Fruit fly (Drosophila melanogaster): ENCODE measurements around the gene CG3847.
"Not testable (repeated sequence)": the region's sequence is repeated elsewhere in the genome, so short reads cannot be mapped to it uniquely, and the experiment has no call there.

Gene CG3847

DNA sequence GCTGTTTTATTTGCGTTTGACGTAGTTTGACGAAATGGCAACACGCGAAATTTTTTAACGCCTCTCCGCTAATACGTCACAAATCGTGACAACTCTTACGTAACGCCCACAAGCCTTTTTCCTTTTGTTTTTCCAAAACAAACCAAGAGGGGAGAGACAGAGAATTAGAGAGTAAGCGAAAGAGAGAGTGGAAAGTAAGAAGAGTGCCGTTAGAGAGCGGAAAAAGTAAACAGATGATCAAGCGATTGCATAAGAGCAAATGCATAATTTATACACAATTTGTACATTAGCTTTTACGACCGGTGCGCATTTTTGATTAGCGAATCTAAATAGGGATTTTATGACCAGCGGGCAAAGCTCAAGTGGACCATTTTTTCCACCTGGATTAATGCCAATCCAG lies 7.3 kb downstream of the CG3847 start:
- TF ChIP-seq CTCF (optimal IDR thresholded peaks at IDR 0.05): no peak
- TF ChIP-seq CG8478 (optimal IDR thresholded peaks at IDR 0.05): no peak

- TF ChIP-seq CTCF (optimal IDR thresholded peaks at IDR 0.05): no peak
- no peak for TF ChIP-seq CG8478 (optimal IDR thresholded peaks at IDR 0.05)
Observed at dm6 chrX:6355090-6355679, 8.3 kb downstream of the CG3847 start.

dm6 chrX:6356748-6357397 lies 10.0 kb downstream of the CG3847 start:
- TF ChIP-seq CG8478 (optimal IDR thresholded peaks at IDR 0.05) (no peak), CTCF (optimal IDR thresholded peaks at IDR 0.05) (no peak)

DNA sequence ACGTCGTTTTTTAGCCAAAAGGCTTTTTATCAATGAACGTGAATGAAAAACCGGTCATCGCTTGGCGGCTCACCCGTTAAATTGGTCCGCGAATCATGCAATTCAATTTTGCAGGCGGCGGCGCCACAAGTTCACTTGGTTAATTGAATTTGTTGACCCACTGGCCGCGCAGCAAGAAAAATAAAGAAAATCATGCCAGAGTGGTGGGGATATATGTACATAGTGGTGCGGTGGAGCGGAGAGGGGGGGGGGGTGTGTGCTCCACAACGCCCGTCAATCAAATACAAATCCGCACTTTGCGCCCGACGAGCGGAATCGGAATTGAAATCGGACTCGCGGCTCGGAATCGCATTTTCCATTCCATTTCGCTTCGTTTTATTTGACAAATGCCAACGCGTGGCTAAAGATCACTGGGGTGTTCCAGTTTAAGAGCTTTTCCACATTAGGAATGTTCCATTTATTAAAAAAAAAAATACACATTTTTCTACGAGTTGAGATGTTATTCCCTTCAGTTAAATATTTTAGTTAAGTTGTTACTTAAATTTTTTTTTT lies 10.6 kb downstream of the CG3847 start:
- TF ChIP-seq CG8478 (optimal IDR thresholded peaks at IDR 0.05) (no peak), CTCF (optimal IDR thresholded peaks at IDR 0.05) (no peak)

- TF ChIP-seq CTCF (optimal IDR thresholded peaks at IDR 0.05): no peak
- no peak for TF ChIP-seq CG8478 (optimal IDR thresholded peaks at IDR 0.05)
Observed at dm6 chrX:6358198-6358597, 11.3 kb downstream of the CG3847 start.

DNA sequence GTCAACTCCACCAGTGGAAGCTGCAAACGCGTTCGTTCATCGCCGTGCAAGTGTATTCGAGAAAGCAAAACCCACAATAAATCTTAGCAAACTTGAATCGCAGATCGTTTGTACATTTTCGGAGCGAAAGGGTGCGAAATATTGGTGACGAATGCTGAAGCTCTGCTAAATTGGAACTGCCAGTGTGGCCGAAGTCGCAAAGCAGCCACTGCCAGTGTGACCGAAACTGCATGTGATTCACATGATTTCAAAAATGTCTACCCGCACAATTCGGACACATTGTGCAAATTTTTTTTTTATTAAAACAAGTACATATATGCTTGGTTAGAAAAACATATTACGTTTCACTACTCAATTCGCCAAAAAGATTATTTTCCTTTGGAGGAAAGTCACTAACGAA lies 14.3 kb downstream of the CG3847 start:
- TF ChIP-seq CG8478 (optimal IDR thresholded peaks at IDR 0.05): no peak
- TF ChIP-seq CTCF (optimal IDR thresholded peaks at IDR 0.05): no peak

- TF ChIP-seq CTCF (optimal IDR thresholded peaks at IDR 0.05) (no peak), CG8478 (optimal IDR thresholded peaks at IDR 0.05) (no peak)
Observed at dm6 chrX:6365632-6366356, 18.9 kb downstream of the CG3847 start, which contains the start of the genes swa and Marf. Gene swa (minus strand): TSS chrX:6365708. Gene Marf (plus strand): TSS chrX:6365949.

- no peak for TF ChIP-seq CTCF (optimal IDR thresholded peaks at IDR 0.05)
- TF ChIP-seq CG8478 (optimal IDR thresholded peaks at IDR 0.05): no peak
Observed at dm6 chrX:6366357-6366691, 19.4 kb downstream of the CG3847 start.

DNA sequence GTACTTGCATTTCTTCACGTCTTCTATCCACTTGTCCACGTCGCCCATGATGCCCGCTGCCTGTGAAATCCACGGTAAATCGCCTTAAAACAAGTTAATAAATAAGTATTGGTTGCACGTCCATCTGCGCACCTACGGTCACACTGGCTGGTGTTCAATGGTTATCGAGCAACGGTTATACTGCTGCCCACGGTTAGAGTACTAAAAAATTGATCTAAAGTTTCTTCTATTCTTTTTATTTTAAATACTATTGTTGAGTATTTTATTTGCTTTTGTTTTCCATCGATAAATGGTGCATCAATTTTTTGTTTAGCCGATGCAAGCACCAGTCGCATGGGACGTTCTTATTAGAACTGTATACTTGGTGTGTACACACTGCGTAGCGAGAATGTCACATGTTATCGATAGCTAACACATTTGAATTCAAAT lies 25.9 kb downstream of the CG3847 start, which contains the start of gene PpV:
PpV (minus strand) TSS at position 147 of the 429 bp plus-strand sequence.
- no peak for TF ChIP-seq CG8478 (optimal IDR thresholded peaks at IDR 0.05)
- peak in 1 of 2 experiments; percentile 23 for TF ChIP-seq CTCF (optimal IDR thresholded peaks at IDR 0.05)

dm6 chrX:6375636-6376035 lies 28.7 kb downstream of the CG3847 start:
- no peak for TF ChIP-seq CG8478 (optimal IDR thresholded peaks at IDR 0.05)
- no peak for TF ChIP-seq CTCF (optimal IDR thresholded peaks at IDR 0.05)

DNA sequence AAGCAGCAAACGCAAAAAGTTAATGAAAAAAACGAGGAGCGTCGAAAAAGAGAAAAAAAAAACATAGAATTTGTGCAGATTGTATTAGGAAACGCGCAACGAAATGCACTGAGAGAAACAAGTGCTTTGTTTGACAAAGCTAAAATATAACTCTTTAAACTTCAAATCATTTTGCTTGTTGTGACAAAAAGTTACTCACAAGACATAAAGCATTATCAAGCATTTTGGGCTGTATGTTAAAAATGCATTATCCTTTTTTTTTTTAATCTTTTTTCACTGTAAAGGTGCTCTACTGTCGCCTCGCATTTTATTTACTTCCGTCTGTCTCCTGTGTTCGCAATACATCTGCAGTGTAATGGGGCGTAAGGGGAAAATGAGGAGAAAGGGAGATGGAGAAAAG lies 29.8 kb downstream of the CG3847 start:
- no peak for TF ChIP-seq CG8478 (optimal IDR thresholded peaks at IDR 0.05)
- no peak for TF ChIP-seq CTCF (optimal IDR thresholded peaks at IDR 0.05)

dm6 chrX:6383920-6384319 lies 37.0 kb downstream of the CG3847 start, which contains the start of gene CG33664:
Gene CG33664 (plus strand): TSS chrX:6384220.
- TF ChIP-seq CG8478, CTCF (optimal IDR thresholded peaks at IDR 0.05): not testable (repeated sequence)

All from S2 (cell line).